Fruit fly (Drosophila melanogaster) whole organism, embryonic: ENCODE results near the gene Papss.

Experiments
- Aef1 ChIP-seq: fragments of 200-800 bp; sonication (Bioruptor generic); IDR thresholded peaks from 3 replicates; pipeline ENCODE4 v1.3.6; 2022; ENCODE audit warnings: missing biosample characterization, missing genetic modification characterization
- CG10209 ChIP-seq: fragments of 200-800 bp; sonication (Bioruptor generic); optimal IDR thresholded peaks from 3 replicates; lab custom pipeline; 2017; ENCODE audit warnings: missing biosample characterization, mild to moderate bottlenecking, missing genetic modification characterization, missing genetic modification reagents
- CG12236 ChIP-seq: fragments of 200-800 bp; sonication (Bioruptor generic); optimal IDR thresholded peaks from 2 replicates; lab custom pipeline; 2016; ENCODE audit warnings: missing biosample characterization, missing genetic modification characterization
- CG9609 ChIP-seq: fragments of 200-800 bp; sonication (Bioruptor generic); optimal IDR thresholded peaks from 3 replicates; lab custom pipeline; 2016; ENCODE audit warnings: missing biosample characterization, missing genetic modification characterization
- CoRest ChIP-seq: fragments of 200-800 bp; sonication (Bioruptor generic); optimal IDR thresholded peaks from 3 replicates; lab custom pipeline; 2018; ENCODE audit warnings: missing biosample characterization, mild to moderate bottlenecking, missing genetic modification characterization, moderate library complexity
- Meics ChIP-seq: fragments of 200-800 bp; sonication (Bioruptor generic); optimal IDR thresholded peaks from 2 replicates; lab custom pipeline; 2017; ENCODE audit warnings: missing biosample characterization, mild to moderate bottlenecking, missing genetic modification characterization
- Sox100B ChIP-seq: fragments of 200-800 bp; sonication (Bioruptor generic); optimal IDR thresholded peaks from 3 replicates; lab custom pipeline; 2018; ENCODE audit warnings: missing biosample characterization, mild to moderate bottlenecking, missing genetic modification characterization
- Taf1 ChIP-seq: fragments of 200-800 bp; sonication (Bioruptor generic); IDR thresholded peaks from 2 replicates; pipeline ENCODE4 v1.3.6; 2022; ENCODE audit warnings: missing biosample characterization, missing genetic modification characterization
- Usf ChIP-seq: fragments of 200-800 bp; sonication (Bioruptor generic); optimal IDR thresholded peaks from 2 replicates; lab custom pipeline; 2017; ENCODE audit warnings: missing genotype, missing biosample characterization, missing genetic modification characterization
- bbx ChIP-seq: fragments of 200-800 bp; sonication (Bioruptor generic); IDR thresholded peaks from 2 replicates; pipeline ENCODE4 v1.3.6; 2022; ENCODE audit warnings: missing biosample characterization, missing genetic modification characterization; ENCODE audit not compliant: partially characterized antibody
- cwo ChIP-seq: fragments of 200-800 bp; sonication (Bioruptor generic); optimal IDR thresholded peaks from 3 replicates; lab custom pipeline; 2017; ENCODE audit warnings: missing biosample characterization, missing genetic modification characterization, mild to moderate bottlenecking, moderate library complexity, missing genetic modification reagents
- slou ChIP-seq: fragments of 200-800 bp; sonication (Bioruptor generic); optimal IDR thresholded peaks from 3 replicates; lab custom pipeline; 2016; ENCODE audit warnings: missing biosample characterization, missing genetic modification characterization
- ssp ChIP-seq: fragments of 200-800 bp; sonication (Bioruptor generic); IDR thresholded peaks from 2 replicates; pipeline ENCODE4 v1.3.6; 2022; ENCODE audit warnings: missing biosample characterization, missing genetic modification characterization

dm6 chr3L:19844507-19844906, 586 bp upstream of the Papss start:
- TF ChIP-seq Usf (no peak), CG12236 (GFP tag; lab: Kevin White, UChicago) (no peak), CG10209 (GFP tag; lab: Kevin White, UChicago) (no peak), bbx (no peak), slou (no peak), Aef1 (GFP tag; lab: Robert Waterston, UW) (no peak), Meics (GFP tag; lab: Kevin White, UChicago) (no peak), Sox100B (GFP tag; lab: Kevin White, UChicago) (no peak), cwo (GFP tag; lab: Kevin White, UChicago) (no peak), CoRest (no peak), CG9609 (GFP tag; lab: Kevin White, UChicago) (no peak), ssp (GFP tag; lab: Robert Waterston, UW) (no peak), Taf1 (GFP tag; lab: Robert Waterston, UW) (no peak)
